Worm (Caenorhabditis elegans) whole organism, mixed stage, embryonic: Measurements from ENCODE around the gene C46C2.7.

Experiments
- M03D4.4 ChIP-seq: sonication (generic microtip); optimal IDR thresholded peaks from 2 replicates; lab custom pipeline; 2017; ENCODE audit warnings: mild to moderate bottlenecking, missing genetic modification characterization, missing compliant biosample characterization
- bed-3 ChIP-seq: fragments of 200-800 bp; sonication (Bioruptor generic); optimal IDR thresholded peaks from 3 replicates; lab custom pipeline; 2018; ENCODE audit warnings: mild to moderate bottlenecking, missing genetic modification characterization, moderate library complexity, missing compliant biosample characterization
- blmp-1 ChIP-seq: fragments of 150-350 bp; optimal IDR thresholded peaks from 2 replicates; lab custom pipeline; 2014; ENCODE audit warnings: missing biosample characterization, missing genetic modification characterization
- ceh-39 ChIP-seq: fragments of 150-350 bp; optimal IDR thresholded peaks from 2 replicates; lab custom pipeline; 2014; ENCODE audit warnings: missing biosample characterization, missing genetic modification characterization
- ceh-43 ChIP-seq: fragments of 200-800 bp; sonication (Bioruptor generic); optimal IDR thresholded peaks from 2 replicates; lab custom pipeline; 2018; ENCODE audit warnings: mild to moderate bottlenecking, missing genetic modification characterization, moderate library complexity, missing compliant biosample characterization
- ceh-83 ChIP-seq: fragments of 200-800 bp; sonication (Bioruptor generic); optimal IDR thresholded peaks from 2 replicates; lab custom pipeline; 2018; ENCODE audit warnings: mild to moderate bottlenecking, missing genetic modification characterization, missing compliant biosample characterization
- ces-1 ChIP-seq: fragments of 150-350 bp; optimal IDR thresholded peaks from 2 replicates; lab custom pipeline; 2014; ENCODE audit warnings: missing biosample characterization, missing genetic modification reagents, missing genetic modification characterization
- cnd-1 ChIP-seq: fragments of 200-800 bp; sonication (Bioruptor generic); optimal IDR thresholded peaks from 2 replicates; lab custom pipeline; 2018; ENCODE audit warnings: mild to moderate bottlenecking, missing genetic modification characterization, missing compliant biosample characterization
- drap-1 ChIP-seq: fragments of 200-800 bp; sonication (Bioruptor generic); optimal IDR thresholded peaks from 3 replicates; lab custom pipeline; 2018; ENCODE audit warnings: mild to moderate bottlenecking, missing genetic modification characterization, missing compliant biosample characterization
- elt-1 ChIP-seq: sonication (generic microtip); optimal IDR thresholded peaks from 2 replicates; lab custom pipeline; 2017; ENCODE audit warnings: missing genetic modification characterization, mild to moderate bottlenecking, missing compliant biosample characterization, antibody characterized with exemption, moderate library complexity, borderline replicate concordance; ENCODE audit not compliant: insufficient read depth
- elt-3 ChIP-seq: fragments of 150-350 bp; optimal IDR thresholded peaks from 2 replicates; lab custom pipeline; 2014; ENCODE audit warnings: missing biosample characterization, missing genetic modification characterization
- flh-1 ChIP-seq: fragments of 200-800 bp; sonication (Bioruptor generic); optimal IDR thresholded peaks from 2 replicates; lab custom pipeline; 2018; ENCODE audit warnings: mild to moderate bottlenecking, missing genetic modification characterization, moderate library complexity, missing compliant biosample characterization
- ham-2 ChIP-seq: fragments of 200-800 bp; sonication (Bioruptor generic); optimal IDR thresholded peaks from 2 replicates; lab custom pipeline; 2018; ENCODE audit warnings: mild to moderate bottlenecking, missing genetic modification characterization, missing compliant biosample characterization
- hlh-1 ChIP-seq: fragments of 150-350 bp; optimal IDR thresholded peaks from 2 replicates; lab custom pipeline; 2014; ENCODE audit warnings: missing biosample characterization, missing genetic modification reagents, missing genetic modification characterization
- lin-13 ChIP-seq: fragments of 150-350 bp; optimal IDR thresholded peaks from 2 replicates; lab custom pipeline; 2014; ENCODE audit warnings: missing biosample characterization, missing genetic modification characterization
- lin-32 ChIP-seq: fragments of 200-800 bp; sonication (Bioruptor generic); optimal IDR thresholded peaks from 2 replicates; lab custom pipeline; 2018; ENCODE audit warnings: mild to moderate bottlenecking, missing genetic modification characterization, missing compliant biosample characterization
- lsy-2 ChIP-seq: fragments of 150-350 bp; optimal IDR thresholded peaks from 2 replicates; lab custom pipeline; 2014; ENCODE audit warnings: missing biosample characterization, missing genetic modification characterization
- mab-5 ChIP-seq: fragments of 150-350 bp; optimal IDR thresholded peaks from 2 replicates; lab custom pipeline; 2014; ENCODE audit warnings: missing biosample characterization, missing genetic modification characterization
- mep-1 ChIP-seq: fragments of 150-350 bp; optimal IDR thresholded peaks from 2 replicates; lab custom pipeline; 2017; ENCODE audit warnings: missing biosample characterization, missing genetic modification reagents, missing genetic modification characterization, inconsistent platforms
- mls-2 ChIP-seq: sonication (generic microtip); optimal IDR thresholded peaks from 2 replicates; lab custom pipeline; 2016; ENCODE audit warnings: mild to moderate bottlenecking, missing genetic modification characterization, moderate library complexity, missing compliant biosample characterization
- nhr-12 ChIP-seq: fragments of 150-350 bp; optimal IDR thresholded peaks from 2 replicates; lab custom pipeline; 2014; ENCODE audit warnings: missing biosample characterization, missing genetic modification characterization
- nhr-2 ChIP-seq: fragments of 150-350 bp; optimal IDR thresholded peaks from 2 replicates; lab custom pipeline; 2014; ENCODE audit warnings: missing biosample characterization, missing genetic modification characterization
- nhr-237 ChIP-seq: fragments of 150-350 bp; optimal IDR thresholded peaks from 2 replicates; lab custom pipeline; 2014; ENCODE audit warnings: missing biosample characterization, missing genetic modification characterization
- nhr-28 ChIP-seq: fragments of 150-350 bp; optimal IDR thresholded peaks from 2 replicates; lab custom pipeline; 2014; ENCODE audit warnings: missing biosample characterization, missing genetic modification characterization
- nhr-76 ChIP-seq: sonication (generic microtip); optimal IDR thresholded peaks from 2 replicates; lab custom pipeline; 2017; ENCODE audit warnings: missing biosample characterization, missing genetic modification characterization
- pha-4 ChIP-seq: fragments of 150-350 bp; optimal IDR thresholded peaks from 2 replicates; lab custom pipeline; 2018; ENCODE audit warnings: missing biosample characterization, missing genetic modification reagents, missing genetic modification characterization
- sem-2 ChIP-seq: fragments of 200-800 bp; sonication (Bioruptor generic); optimal IDR thresholded peaks from 2 replicates; lab custom pipeline; 2018; ENCODE audit warnings: mild to moderate bottlenecking, missing genetic modification characterization, missing compliant biosample characterization
- snpc-4 ChIP-seq: fragments of 150-350 bp; optimal IDR thresholded peaks from 2 replicates; lab custom pipeline; 2014; ENCODE audit warnings: missing biosample characterization, missing genetic modification characterization
- sptf-1 ChIP-seq: sonication (generic microtip); optimal IDR thresholded peaks from 2 replicates; lab custom pipeline; 2017; ENCODE audit warnings: mild to moderate bottlenecking, missing genetic modification characterization, moderate library complexity, missing compliant biosample characterization
- tbx-8 ChIP-seq: fragments of 200-800 bp; sonication (Bioruptor generic); optimal IDR thresholded peaks from 2 replicates; lab custom pipeline; 2018; ENCODE audit warnings: mild to moderate bottlenecking, missing genetic modification characterization, moderate library complexity, missing compliant biosample characterization
- unc-120 ChIP-seq: sonication (generic microtip); optimal IDR thresholded peaks from 2 replicates; lab custom pipeline; 2017; ENCODE audit warnings: missing genetic modification characterization, missing compliant biosample characterization; ENCODE audit not compliant: poor library complexity, severe bottlenecking
- unc-39 ChIP-seq: fragments of 150-350 bp; optimal IDR thresholded peaks from 2 replicates; lab custom pipeline; 2014; ENCODE audit warnings: missing biosample characterization, missing genetic modification characterization
- unc-62 ChIP-seq: fragments of 150-350 bp; optimal IDR thresholded peaks from 2 replicates; lab custom pipeline; 2014; ENCODE audit warnings: missing biosample characterization, missing genetic modification reagents, missing genetic modification characterization
- zip-8 ChIP-seq: fragments of 150-350 bp; optimal IDR thresholded peaks from 2 replicates; lab custom pipeline; 2014; ENCODE audit warnings: missing biosample characterization, missing genetic modification characterization
- ztf-11 ChIP-seq: fragments of 150-350 bp; optimal IDR thresholded peaks from 2 replicates; lab custom pipeline; 2014; ENCODE audit warnings: missing biosample characterization, missing genetic modification characterization

Gene C46C2.7

ce11 chrIV:9214823-9215222, 20.2 kb downstream of the C46C2.7 start:
- TF ChIP-seq lsy-2 (tag; lab: Kevin White, UChicago) (no peak), ceh-39 (no peak), flh-1 (GFP tag; lab: Kevin White, UChicago) (no peak), lin-13 (tag; lab: Kevin White, UChicago) (no peak), unc-39 (tag; lab: Kevin White, UChicago) (no peak), sptf-1 (tag; lab: Kevin White, UChicago) (no peak)

ce11 chrIV:9215824-9216223, 21.2 kb downstream of the C46C2.7 start:
- no peak for TF ChIP-seq elt-1 (tag; lab: Kevin White, UChicago)
- TF ChIP-seq nhr-76 (tag; lab: Kevin White, UChicago) = no peak
- no peak for TF ChIP-seq elt-3
- TF ChIP-seq nhr-28 (tag; lab: Kevin White, UChicago) = no peak
- no peak for TF ChIP-seq tbx-8 (GFP tag; lab: Kevin White, UChicago)
- no peak for TF ChIP-seq ceh-83 (GFP tag; lab: Kevin White, UChicago)
- TF ChIP-seq unc-120 (tag; lab: Kevin White, UChicago) = no peak

DNA sequence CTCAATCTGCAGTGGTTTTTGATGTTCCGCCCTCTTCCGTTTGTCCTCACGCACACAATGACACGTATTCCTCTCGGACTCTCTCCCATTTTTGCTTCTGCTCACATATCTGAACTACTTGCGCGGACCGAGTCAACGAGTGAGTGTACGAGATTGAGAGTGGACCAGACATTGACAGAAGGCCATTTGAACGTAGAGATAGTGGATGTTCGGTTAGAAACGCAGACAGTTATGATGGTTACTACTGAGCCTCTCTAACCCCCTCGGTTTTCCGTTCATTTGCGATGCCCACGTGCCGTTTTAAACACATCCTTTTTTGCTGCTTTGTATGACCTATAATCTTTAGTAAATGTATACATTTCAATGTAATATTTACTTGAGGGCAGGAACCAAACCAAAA, 21.8 kb downstream of the C46C2.7 start:
- TF ChIP-seq nhr-12 (tag; lab: Kevin White, UChicago) (no peak), mep-1 (tag; lab: Kevin White, UChicago) (peak; percentile 49), ceh-43 (GFP tag; lab: Kevin White, UChicago) (no peak), sem-2 (GFP tag; lab: Kevin White, UChicago) (no peak), elt-1 (tag; lab: Kevin White, UChicago) (no peak), flh-1 (GFP tag; lab: Kevin White, UChicago) (no peak), ham-2 (no peak), ces-1 (GFP tag; lab: Kevin White, UChicago) (peak; percentile 52), bed-3 (no peak), ztf-11 (tag; lab: Kevin White, UChicago) (no peak), lin-13 (tag; lab: Kevin White, UChicago) (no peak), ceh-83 (GFP tag; lab: Kevin White, UChicago) (no peak), hlh-1 (tag; lab: Kevin White, UChicago) (peak; percentile 41), tbx-8 (GFP tag; lab: Kevin White, UChicago) (no peak), nhr-28 (tag; lab: Kevin White, UChicago) (no peak), lsy-2 (tag; lab: Kevin White, UChicago) (no peak), drap-1 (GFP tag; lab: Kevin White, UChicago) (no peak), mab-5 (no peak), elt-3 (no peak), M03D4.4 (no peak), blmp-1 (tag; lab: Kevin White, UChicago) (no peak), pha-4 (no peak), unc-39 (tag; lab: Kevin White, UChicago) (no peak), nhr-237 (tag; lab: Kevin White, UChicago) (no peak), nhr-76 (tag; lab: Kevin White, UChicago) (no peak), sptf-1 (tag; lab: Kevin White, UChicago) (peak; percentile 9), nhr-2 (tag; lab: Kevin White, UChicago) (no peak), lin-32 (GFP tag; lab: Kevin White, UChicago) (no peak), zip-8 (tag; lab: Kevin White, UChicago) (no peak), mls-2 (tag; lab: Kevin White, UChicago) (no peak), unc-62 (GFP tag; lab: Kevin White, UChicago) (no peak), cnd-1 (tag; lab: Kevin White, UChicago) (no peak), ceh-39 (no peak), snpc-4 (tag; lab: Kevin White, UChicago) (no peak), unc-120 (tag; lab: Kevin White, UChicago) (peak; percentile 27)

- no peak for TF ChIP-seq nhr-28 (tag; lab: Kevin White, UChicago)
- TF ChIP-seq pha-4 = no peak
- no peak for TF ChIP-seq unc-62 (GFP tag; lab: Kevin White, UChicago)
- TF ChIP-seq lin-13 (tag; lab: Kevin White, UChicago) = no peak
- TF ChIP-seq ces-1 (GFP tag; lab: Kevin White, UChicago) = no peak
- no peak for TF ChIP-seq ztf-11 (tag; lab: Kevin White, UChicago)
- TF ChIP-seq tbx-8 (GFP tag; lab: Kevin White, UChicago) = no peak
- no peak for TF ChIP-seq ceh-43 (GFP tag; lab: Kevin White, UChicago)
- no peak for TF ChIP-seq lsy-2 (tag; lab: Kevin White, UChicago)
- TF ChIP-seq unc-39 (tag; lab: Kevin White, UChicago) = no peak
- TF ChIP-seq blmp-1 (tag; lab: Kevin White, UChicago) = no peak
- TF ChIP-seq cnd-1 (tag; lab: Kevin White, UChicago) = no peak
- TF ChIP-seq mab-5 = no peak
- no peak for TF ChIP-seq zip-8 (tag; lab: Kevin White, UChicago)
Measured at ce11 chrIV:9216956-9217355, 22.3 kb downstream of the C46C2.7 start.
